Worm (Caenorhabditis elegans) whole organism, mixed stage, embryonic: ENCODE measurements around the gene srz-97.

Source experiments
- M03D4.4 ChIP-seq: sonication (generic microtip); optimal IDR thresholded peaks from 2 replicates; lab custom pipeline; 2017; ENCODE audit warnings: mild to moderate bottlenecking, missing genetic modification characterization, missing compliant biosample characterization
- bed-3 ChIP-seq: fragments of 200-800 bp; sonication (Bioruptor generic); optimal IDR thresholded peaks from 3 replicates; lab custom pipeline; 2018; ENCODE audit warnings: mild to moderate bottlenecking, missing genetic modification characterization, moderate library complexity, missing compliant biosample characterization
- blmp-1 ChIP-seq: fragments of 150-350 bp; optimal IDR thresholded peaks from 2 replicates; lab custom pipeline; 2014; ENCODE audit warnings: missing biosample characterization, missing genetic modification characterization
- ceh-39 ChIP-seq: fragments of 150-350 bp; optimal IDR thresholded peaks from 2 replicates; lab custom pipeline; 2014; ENCODE audit warnings: missing biosample characterization, missing genetic modification characterization
- ceh-43 ChIP-seq: fragments of 200-800 bp; sonication (Bioruptor generic); optimal IDR thresholded peaks from 2 replicates; lab custom pipeline; 2018; ENCODE audit warnings: mild to moderate bottlenecking, missing genetic modification characterization, moderate library complexity, missing compliant biosample characterization
- ceh-83 ChIP-seq: fragments of 200-800 bp; sonication (Bioruptor generic); optimal IDR thresholded peaks from 2 replicates; lab custom pipeline; 2018; ENCODE audit warnings: mild to moderate bottlenecking, missing genetic modification characterization, missing compliant biosample characterization
- ces-1 ChIP-seq: fragments of 150-350 bp; optimal IDR thresholded peaks from 2 replicates; lab custom pipeline; 2014; ENCODE audit warnings: missing biosample characterization, missing genetic modification reagents, missing genetic modification characterization
- cnd-1 ChIP-seq: fragments of 200-800 bp; sonication (Bioruptor generic); optimal IDR thresholded peaks from 2 replicates; lab custom pipeline; 2018; ENCODE audit warnings: mild to moderate bottlenecking, missing genetic modification characterization, missing compliant biosample characterization
- drap-1 ChIP-seq: fragments of 200-800 bp; sonication (Bioruptor generic); optimal IDR thresholded peaks from 3 replicates; lab custom pipeline; 2018; ENCODE audit warnings: mild to moderate bottlenecking, missing genetic modification characterization, missing compliant biosample characterization
- elt-1 ChIP-seq: sonication (generic microtip); optimal IDR thresholded peaks from 2 replicates; lab custom pipeline; 2017; ENCODE audit warnings: missing genetic modification characterization, mild to moderate bottlenecking, missing compliant biosample characterization, antibody characterized with exemption, moderate library complexity, borderline replicate concordance; ENCODE audit not compliant: insufficient read depth
- elt-3 ChIP-seq: fragments of 150-350 bp; optimal IDR thresholded peaks from 2 replicates; lab custom pipeline; 2014; ENCODE audit warnings: missing biosample characterization, missing genetic modification characterization
- flh-1 ChIP-seq: fragments of 200-800 bp; sonication (Bioruptor generic); optimal IDR thresholded peaks from 2 replicates; lab custom pipeline; 2018; ENCODE audit warnings: mild to moderate bottlenecking, missing genetic modification characterization, moderate library complexity, missing compliant biosample characterization
- ham-2 ChIP-seq: fragments of 200-800 bp; sonication (Bioruptor generic); optimal IDR thresholded peaks from 2 replicates; lab custom pipeline; 2018; ENCODE audit warnings: mild to moderate bottlenecking, missing genetic modification characterization, missing compliant biosample characterization
- hlh-1 ChIP-seq: fragments of 150-350 bp; optimal IDR thresholded peaks from 2 replicates; lab custom pipeline; 2014; ENCODE audit warnings: missing biosample characterization, missing genetic modification reagents, missing genetic modification characterization
- lin-13 ChIP-seq: fragments of 150-350 bp; optimal IDR thresholded peaks from 2 replicates; lab custom pipeline; 2014; ENCODE audit warnings: missing biosample characterization, missing genetic modification characterization
- lsy-2 ChIP-seq: fragments of 150-350 bp; optimal IDR thresholded peaks from 2 replicates; lab custom pipeline; 2014; ENCODE audit warnings: missing biosample characterization, missing genetic modification characterization
- mab-5 ChIP-seq: fragments of 150-350 bp; optimal IDR thresholded peaks from 2 replicates; lab custom pipeline; 2014; ENCODE audit warnings: missing biosample characterization, missing genetic modification characterization
- mep-1 ChIP-seq: fragments of 150-350 bp; optimal IDR thresholded peaks from 2 replicates; lab custom pipeline; 2017; ENCODE audit warnings: missing biosample characterization, missing genetic modification reagents, missing genetic modification characterization, inconsistent platforms
- mls-2 ChIP-seq: sonication (generic microtip); optimal IDR thresholded peaks from 2 replicates; lab custom pipeline; 2016; ENCODE audit warnings: mild to moderate bottlenecking, missing genetic modification characterization, moderate library complexity, missing compliant biosample characterization
- nhr-12 ChIP-seq: fragments of 150-350 bp; optimal IDR thresholded peaks from 2 replicates; lab custom pipeline; 2014; ENCODE audit warnings: missing biosample characterization, missing genetic modification characterization
- nhr-2 ChIP-seq: fragments of 150-350 bp; optimal IDR thresholded peaks from 2 replicates; lab custom pipeline; 2014; ENCODE audit warnings: missing biosample characterization, missing genetic modification characterization
- nhr-237 ChIP-seq: fragments of 150-350 bp; optimal IDR thresholded peaks from 2 replicates; lab custom pipeline; 2014; ENCODE audit warnings: missing biosample characterization, missing genetic modification characterization
- nhr-28 ChIP-seq: fragments of 150-350 bp; optimal IDR thresholded peaks from 2 replicates; lab custom pipeline; 2014; ENCODE audit warnings: missing biosample characterization, missing genetic modification characterization
- nhr-76 ChIP-seq: sonication (generic microtip); optimal IDR thresholded peaks from 2 replicates; lab custom pipeline; 2017; ENCODE audit warnings: missing biosample characterization, missing genetic modification characterization
- pha-4 ChIP-seq: fragments of 150-350 bp; optimal IDR thresholded peaks from 2 replicates; lab custom pipeline; 2018; ENCODE audit warnings: missing biosample characterization, missing genetic modification reagents, missing genetic modification characterization
- sem-2 ChIP-seq: fragments of 200-800 bp; sonication (Bioruptor generic); optimal IDR thresholded peaks from 2 replicates; lab custom pipeline; 2018; ENCODE audit warnings: mild to moderate bottlenecking, missing genetic modification characterization, missing compliant biosample characterization
- snpc-4 ChIP-seq: fragments of 150-350 bp; optimal IDR thresholded peaks from 2 replicates; lab custom pipeline; 2014; ENCODE audit warnings: missing biosample characterization, missing genetic modification characterization
- sptf-1 ChIP-seq: sonication (generic microtip); optimal IDR thresholded peaks from 2 replicates; lab custom pipeline; 2017; ENCODE audit warnings: mild to moderate bottlenecking, missing genetic modification characterization, moderate library complexity, missing compliant biosample characterization
- tbx-8 ChIP-seq: fragments of 200-800 bp; sonication (Bioruptor generic); optimal IDR thresholded peaks from 2 replicates; lab custom pipeline; 2018; ENCODE audit warnings: mild to moderate bottlenecking, missing genetic modification characterization, moderate library complexity, missing compliant biosample characterization
- unc-120 ChIP-seq: sonication (generic microtip); optimal IDR thresholded peaks from 2 replicates; lab custom pipeline; 2017; ENCODE audit warnings: missing genetic modification characterization, missing compliant biosample characterization; ENCODE audit not compliant: poor library complexity, severe bottlenecking
- unc-39 ChIP-seq: fragments of 150-350 bp; optimal IDR thresholded peaks from 2 replicates; lab custom pipeline; 2014; ENCODE audit warnings: missing biosample characterization, missing genetic modification characterization
- unc-62 ChIP-seq: fragments of 150-350 bp; optimal IDR thresholded peaks from 2 replicates; lab custom pipeline; 2014; ENCODE audit warnings: missing biosample characterization, missing genetic modification reagents, missing genetic modification characterization
- zip-8 ChIP-seq: fragments of 150-350 bp; optimal IDR thresholded peaks from 2 replicates; lab custom pipeline; 2014; ENCODE audit warnings: missing biosample characterization, missing genetic modification characterization
- ztf-11 ChIP-seq: fragments of 150-350 bp; optimal IDR thresholded peaks from 2 replicates; lab custom pipeline; 2014; ENCODE audit warnings: missing biosample characterization, missing genetic modification characterization

The srz-97 gene

ce11 chrV:14506713-14507675 lies 38.9 kb upstream of the srz-97 start:
- TF ChIP-seq ztf-11 (tag; lab: Kevin White, UChicago) (peak; percentile 46), blmp-1 (no peak), zip-8 (tag; lab: Kevin White, UChicago) (no peak), ham-2 (GFP tag; lab: Kevin White, UChicago) (peak; percentile 57), ces-1 (GFP tag; lab: Kevin White, UChicago) (peak; percentile 58), elt-1 (tag; lab: Kevin White, UChicago) (peak; percentile 99), unc-62 (GFP tag; lab: Kevin White, UChicago) (peak; percentile 68), nhr-76 (tag; lab: Kevin White, UChicago) (no peak), ceh-39 (tag; lab: Kevin White, UChicago) (no peak), drap-1 (GFP tag; lab: Kevin White, UChicago) (peak; percentile 66), sem-2 (no peak), mep-1 (no peak), pha-4 (tag; lab: Kevin White, UChicago) (no peak), nhr-2 (peak; percentile 53)

ce11 chrV:14505745-14506214 lies 37.7 kb upstream of the srz-97 start:
- TF ChIP-seq lsy-2 (tag; lab: Kevin White, UChicago) (no peak), mls-2 (tag; lab: Kevin White, UChicago) (no peak), nhr-76 (tag; lab: Kevin White, UChicago) (no peak), ceh-43 (no peak), lin-13 (tag; lab: Kevin White, UChicago) (no peak), nhr-2 (no peak), snpc-4 (no peak), nhr-237 (tag; lab: Kevin White, UChicago) (no peak), nhr-28 (tag; lab: Kevin White, UChicago) (no peak), flh-1 (GFP tag; lab: Kevin White, UChicago) (no peak), ham-2 (GFP tag; lab: Kevin White, UChicago) (peak; percentile 95), ztf-11 (tag; lab: Kevin White, UChicago) (no peak), ces-1 (GFP tag; lab: Kevin White, UChicago) (no peak), mep-1 (no peak), blmp-1 (no peak), sem-2 (peak; percentile 7), nhr-12 (no peak), drap-1 (GFP tag; lab: Kevin White, UChicago) (peak; percentile 62), elt-3 (tag; lab: Kevin White, UChicago) (peak; percentile 14), sptf-1 (tag; lab: Kevin White, UChicago) (peak; percentile 30), unc-120 (tag; lab: Kevin White, UChicago) (no peak), cnd-1 (tag; lab: Kevin White, UChicago) (peak; percentile 15), bed-3 (GFP tag; lab: Kevin White, UChicago) (no peak), hlh-1 (tag; lab: Kevin White, UChicago) (no peak), pha-4 (tag; lab: Kevin White, UChicago) (no peak), unc-39 (no peak), elt-1 (tag; lab: Kevin White, UChicago) (peak; percentile 92), tbx-8 (GFP tag; lab: Kevin White, UChicago) (no peak), unc-62 (GFP tag; lab: Kevin White, UChicago) (no peak), ceh-83 (GFP tag; lab: Kevin White, UChicago) (no peak), mab-5 (tag; lab: Kevin White, UChicago) (no peak), zip-8 (tag; lab: Kevin White, UChicago) (no peak)

ce11 chrV:14504774-14505173 lies 36.7 kb upstream of the srz-97 start:
- TF ChIP-seq nhr-76 (tag; lab: Kevin White, UChicago) (no peak), M03D4.4 (tag; lab: Kevin White, UChicago) (peak; percentile 29), elt-1 (tag; lab: Kevin White, UChicago) (no peak), nhr-28 (tag; lab: Kevin White, UChicago) (no peak), drap-1 (GFP tag; lab: Kevin White, UChicago) (peak; percentile 66), mab-5 (tag; lab: Kevin White, UChicago) (no peak)
